Worm (Caenorhabditis elegans) whole organism, young adult: ENCODE data around the gene K06B4.15.

Source experiments
- B0261.1 ChIP-seq: sonication (generic microtip); optimal IDR thresholded peaks from 2 replicates; lab custom pipeline; 2016; ENCODE audit warnings: mild to moderate bottlenecking, missing genetic modification characterization, moderate library complexity, missing compliant biosample characterization
- B0336.3 ChIP-seq: fragments of 200-800 bp; sonication (Bioruptor generic); IDR thresholded peaks from 2 replicates; pipeline ENCODE4 v1.3.6; 2022; ENCODE audit warnings: missing genetic modification characterization, missing compliant biosample characterization
- D2030.7 ChIP-seq: fragments of 200-800 bp; sonication (Bioruptor generic); IDR thresholded peaks from 2 replicates; pipeline ENCODE4 v1.3.6; 2022; ENCODE audit warnings: missing genetic modification reagents, missing genetic modification characterization, missing compliant biosample characterization
- F22D6.2 ChIP-seq: sonication (generic microtip); optimal IDR thresholded peaks from 2 replicates; lab custom pipeline; 2016; ENCODE audit warnings: mild to moderate bottlenecking, missing genetic modification characterization, missing compliant biosample characterization
- F57A8.1 ChIP-seq: fragments of 200-800 bp; sonication (Bioruptor generic); optimal IDR thresholded peaks from 2 replicates; lab custom pipeline; 2018; ENCODE audit warnings: mild to moderate bottlenecking, missing genetic modification characterization, moderate library complexity, missing compliant biosample characterization
- K12H6.12 ChIP-seq: fragments of 200-800 bp; sonication (Bioruptor generic); optimal IDR thresholded peaks from 2 replicates; lab custom pipeline; 2018; ENCODE audit warnings: mild to moderate bottlenecking, missing genetic modification characterization, missing compliant biosample characterization
- Y67H2A.10 ChIP-seq: fragments of 200-800 bp; sonication (Bioruptor generic); conservative IDR thresholded peaks from 2 replicates; pipeline ENCODE4 v1.3.6; 2022; ENCODE audit warnings: missing genetic modification reagents, missing genetic modification characterization, missing compliant biosample characterization
- Y79H2A.3 ChIP-seq: fragments of 200-800 bp; sonication (Bioruptor generic); conservative IDR thresholded peaks from 2 replicates; pipeline ENCODE4 v1.3.6; 2022; ENCODE audit warnings: missing genetic modification reagents, missing genetic modification characterization, missing compliant biosample characterization
- ZK185.1 ChIP-seq: sonication (generic microtip); optimal IDR thresholded peaks from 2 replicates; lab custom pipeline; 2016; ENCODE audit warnings: mild to moderate bottlenecking, missing genetic modification characterization, missing compliant biosample characterization; ENCODE audit not compliant: poor library complexity, severe bottlenecking
- attf-3 ChIP-seq: fragments of 200-800 bp; sonication (Bioruptor generic); conservative IDR thresholded peaks from 2 replicates; pipeline ENCODE4 v1.3.6; 2022; ENCODE audit warnings: missing genetic modification reagents, missing genetic modification characterization, missing compliant biosample characterization
- attf-6 ChIP-seq: fragments of 200-800 bp; sonication (Bioruptor generic); IDR thresholded peaks from 2 replicates; pipeline ENCODE4 v1.3.6; 2022; ENCODE audit warnings: missing genetic modification reagents, missing genetic modification characterization, missing compliant biosample characterization
- bed-1 ChIP-seq: fragments of 200-800 bp; sonication (Bioruptor generic); IDR thresholded peaks from 2 replicates; pipeline ENCODE4 v1.3.6; 2022; ENCODE audit warnings: missing genetic modification reagents, missing genetic modification characterization, missing compliant biosample characterization
- ceh-91 ChIP-seq: fragments of 200-800 bp; sonication (Bioruptor generic); IDR thresholded peaks from 2 replicates; pipeline ENCODE4 v1.3.6; 2022; ENCODE audit warnings: missing genetic modification reagents, missing genetic modification characterization, missing compliant biosample characterization
- chd-7 ChIP-seq: sonication (generic microtip); optimal IDR thresholded peaks from 2 replicates; lab custom pipeline; 2016; ENCODE audit warnings: mild to moderate bottlenecking, missing genetic modification characterization, moderate library complexity, missing compliant biosample characterization
- dox-1 ChIP-seq: fragments of 200-800 bp; sonication (Bioruptor generic); IDR thresholded peaks from 2 replicates; pipeline ENCODE4 v1.3.6; 2022; ENCODE audit warnings: missing genetic modification reagents, missing genetic modification characterization, missing compliant biosample characterization
- dpff-1 ChIP-seq: sonication (generic microtip); optimal IDR thresholded peaks from 2 replicates; lab custom pipeline; 2017; ENCODE audit warnings: mild to moderate bottlenecking, missing genetic modification characterization, missing compliant biosample characterization
- egl-44 ChIP-seq: fragments of 200-800 bp; sonication (Bioruptor generic); IDR thresholded peaks from 2 replicates; pipeline ENCODE4 v1.3.6; 2022; ENCODE audit warnings: missing genetic modification reagents, missing genetic modification characterization, missing compliant biosample characterization
- hlh-26 ChIP-seq: fragments of 200-800 bp; sonication (Bioruptor generic); conservative IDR thresholded peaks from 2 replicates; pipeline ENCODE4 v1.3.6; 2022; ENCODE audit warnings: missing genetic modification reagents, missing genetic modification characterization, missing compliant biosample characterization
- hrde-1 ChIP-seq: sonication (generic microtip); optimal IDR thresholded peaks from 2 replicates; lab custom pipeline; 2016; ENCODE audit warnings: missing genetic modification characterization, mild to moderate bottlenecking, missing compliant biosample characterization, moderate library complexity, missing genotype, missing genetic modification reagents, borderline replicate concordance
- lin-54 ChIP-seq: fragments of 200-800 bp; sonication (Bioruptor generic); optimal IDR thresholded peaks from 2 replicates; lab custom pipeline; 2018; ENCODE audit warnings: mild to moderate bottlenecking, missing genetic modification characterization, missing compliant biosample characterization
- lsl-1 ChIP-seq: fragments of 200-800 bp; sonication (Bioruptor generic); optimal IDR thresholded peaks from 2 replicates; lab custom pipeline; 2018; ENCODE audit warnings: mild to moderate bottlenecking, missing genetic modification characterization, moderate library complexity, missing compliant biosample characterization
- madf-10 ChIP-seq: sonication (generic microtip); optimal IDR thresholded peaks from 2 replicates; lab custom pipeline; 2016; ENCODE audit warnings: mild to moderate bottlenecking, missing genetic modification characterization, missing compliant biosample characterization
- madf-6 ChIP-seq: fragments of 200-800 bp; sonication (Bioruptor generic); IDR thresholded peaks from 2 replicates; pipeline ENCODE4 v1.3.6; 2022; ENCODE audit warnings: missing genetic modification reagents, missing genetic modification characterization, missing compliant biosample characterization
- mel-28 ChIP-seq: sonication (generic microtip); optimal IDR thresholded peaks from 2 replicates; lab custom pipeline; 2016; ENCODE audit warnings: borderline replicate concordance, mild to moderate bottlenecking, missing genetic modification characterization, missing compliant biosample characterization
- mes-4 ChIP-seq: sonication (generic microtip); optimal IDR thresholded peaks from 2 replicates; lab custom pipeline; 2016; ENCODE audit warnings: missing genotype, missing genetic modification characterization, missing compliant biosample characterization
- nfya-2 ChIP-seq: fragments of 200-800 bp; sonication (Bioruptor generic); IDR thresholded peaks from 2 replicates; pipeline ENCODE4 v1.3.6; 2022; ENCODE audit warnings: missing genetic modification reagents, missing genetic modification characterization, missing compliant biosample characterization
- nfyb-1 ChIP-seq: fragments of 200-800 bp; sonication (Bioruptor generic); IDR thresholded peaks from 2 replicates; pipeline ENCODE4 v1.3.6; 2022; ENCODE audit warnings: missing genetic modification reagents, missing genetic modification characterization, missing compliant biosample characterization
- nhr-27 ChIP-seq: fragments of 200-800 bp; sonication (Bioruptor generic); optimal IDR thresholded peaks from 2 replicates; lab custom pipeline; 2018; ENCODE audit warnings: mild to moderate bottlenecking, missing genetic modification characterization, moderate library complexity, missing compliant biosample characterization
- nhr-90 ChIP-seq: sonication (generic microtip); optimal IDR thresholded peaks from 2 replicates; lab custom pipeline; 2016; ENCODE audit warnings: missing genotype, mild to moderate bottlenecking, missing genetic modification characterization, missing compliant biosample characterization
- pha-4 ChIP-seq: fragments of 150-350 bp; sonication (generic microtip); optimal IDR thresholded peaks from 2 replicates; lab custom pipeline; 2014; ENCODE audit warnings: missing biosample characterization, missing genetic modification reagents, missing genetic modification characterization
- rcor-1 ChIP-seq: fragments of 200-800 bp; sonication (Bioruptor generic); IDR thresholded peaks from 2 replicates; pipeline ENCODE4 v1.3.6; 2022; ENCODE audit warnings: missing genetic modification reagents, missing genetic modification characterization, missing compliant biosample characterization
- repo-1 ChIP-seq: sonication (generic microtip); optimal IDR thresholded peaks from 2 replicates; lab custom pipeline; 2017; ENCODE audit warnings: mild to moderate bottlenecking, missing genetic modification characterization, missing compliant biosample characterization
- snpc-3.4 ChIP-seq: sonication (generic microtip); optimal IDR thresholded peaks from 2 replicates; lab custom pipeline; 2017; ENCODE audit warnings: missing genetic modification characterization, mild to moderate bottlenecking, missing compliant biosample characterization, antibody characterized with exemption, moderate library complexity, missing genotype, missing genetic modification reagents
- somi-1 ChIP-seq: fragments of 200-800 bp; sonication (Bioruptor generic); optimal IDR thresholded peaks from 2 replicates; lab custom pipeline; 2018; ENCODE audit warnings: mild to moderate bottlenecking, missing genetic modification characterization, missing compliant biosample characterization
- sptf-2 ChIP-seq: fragments of 200-800 bp; sonication (Bioruptor generic); optimal IDR thresholded peaks from 2 replicates; lab custom pipeline; 2018; ENCODE audit warnings: mild to moderate bottlenecking, missing genetic modification characterization, missing compliant biosample characterization
- tlf-1 ChIP-seq: fragments of 200-800 bp; sonication (Bioruptor generic); optimal IDR thresholded peaks from 2 replicates; lab custom pipeline; 2018; ENCODE audit warnings: mild to moderate bottlenecking, missing genetic modification characterization, missing compliant biosample characterization
- unc-62 ChIP-seq: fragments of 150-350 bp; optimal IDR thresholded peaks from 2 replicates; lab custom pipeline; 2014; ENCODE audit warnings: missing biosample characterization, missing genetic modification reagents, missing genetic modification characterization
- xnd-1 ChIP-seq: sonication (generic microtip); optimal IDR thresholded peaks from 2 replicates; lab custom pipeline; 2016; ENCODE audit warnings: missing genotype, missing genetic modification reagents, missing genetic modification characterization, missing compliant biosample characterization
- ztf-3 ChIP-seq: fragments of 200-800 bp; sonication (Bioruptor generic); optimal IDR thresholded peaks from 2 replicates; lab custom pipeline; 2018; ENCODE audit warnings: mild to moderate bottlenecking, missing genetic modification characterization, missing compliant biosample characterization
- ztf-6 ChIP-seq: fragments of 200-800 bp; sonication (Bioruptor generic); IDR thresholded peaks from 2 replicates; pipeline ENCODE4 v1.3.6; 2022; ENCODE audit warnings: missing genetic modification reagents, missing genetic modification characterization, missing compliant biosample characterization

The K06B4.15 gene

ce11 chrV:15698099-15698498 is 27.9 kb downstream of the K06B4.15 start, which contains the start of gene srx-29:
srx-29 (minus strand) TSS chrV:15698199.
- TF ChIP-seq hrde-1 (no peak), F22D6.2 (tag; lab: Kevin White, UChicago) (no peak), nhr-27 (tag; lab: Kevin White, UChicago) (no peak), K12H6.12 (tag; lab: Kevin White, UChicago) (no peak), chd-7 (tag; lab: Kevin White, UChicago) (no peak), bed-1 (no peak), Y79H2A.3 (GFP tag; lab: Robert Waterston, UW) (no peak), ZK185.1 (tag; lab: Kevin White, UChicago) (no peak), unc-62 (GFP tag; lab: Kevin White, UChicago) (no peak), attf-3 (GFP tag; lab: Robert Waterston, UW) (no peak)

DNA sequence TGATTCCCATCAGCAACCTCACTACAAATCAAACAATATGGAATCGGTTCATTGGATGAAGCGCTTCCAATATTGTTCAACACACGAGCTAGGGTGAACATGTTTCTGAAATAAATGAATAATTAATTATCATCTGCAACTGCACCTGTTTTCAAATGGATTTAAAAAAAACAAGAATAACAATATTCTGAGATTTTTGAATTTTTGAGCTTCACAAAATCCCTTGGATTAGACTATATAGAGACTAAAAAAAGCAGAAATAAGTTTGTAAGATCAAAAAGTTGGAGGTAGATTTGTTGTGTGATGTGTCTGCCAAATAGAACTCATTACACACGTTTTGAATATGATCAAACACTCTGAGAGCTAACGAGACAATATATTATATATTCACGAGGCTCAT is 29.6 kb downstream of the K06B4.15 start, which contains the start of gene nhr-199:
Gene nhr-199 (minus strand): TSS at position 101 of the 400 bp plus-strand sequence.
- no peak for TF ChIP-seq lsl-1 (GFP tag; lab: Kevin White, UChicago)
- TF ChIP-seq dox-1 (GFP tag; lab: Robert Waterston, UW), result no peak
- no peak for TF ChIP-seq tlf-1 (GFP tag; lab: Kevin White, UChicago)
- no peak for TF ChIP-seq ztf-3 (GFP tag; lab: Kevin White, UChicago)
- TF ChIP-seq attf-6 (GFP tag; lab: Robert Waterston, UW), result no peak
- TF ChIP-seq bed-1, result no peak
- no peak for TF ChIP-seq snpc-3.4 (tag; lab: Kevin White, UChicago)
- TF ChIP-seq nhr-27 (tag; lab: Kevin White, UChicago), result no peak
- no peak for TF ChIP-seq hlh-26

ce11 chrV:15702263-15702662 is 32.0 kb downstream of the K06B4.15 start, which contains the start of gene nhr-53:
nhr-53 (minus strand) TSS chrV:15702363.
- TF ChIP-seq F57A8.1, result no peak
- no peak for TF ChIP-seq B0261.1 (tag; lab: Kevin White, UChicago)
- no peak for TF ChIP-seq nfya-2
- no peak for TF ChIP-seq nfyb-1 (GFP tag; lab: Robert Waterston, UW)
- no peak for TF ChIP-seq madf-10 (tag; lab: Kevin White, UChicago)
- TF ChIP-seq sptf-2 (GFP tag; lab: Kevin White, UChicago), result no peak

- TF ChIP-seq attf-3 (GFP tag; lab: Robert Waterston, UW) (no peak), rcor-1 (GFP tag; lab: Robert Waterston, UW) (no peak)
Observed at ce11 chrV:15704745-15705144, 34.5 kb downstream of the K06B4.15 start, which contains the start of gene twk-34. twk-34 (plus strand) TSS chrV:15704960.

ce11 chrV:15707982-15708381 is 37.7 kb downstream of the K06B4.15 start:
- TF ChIP-seq chd-7 (tag; lab: Kevin White, UChicago) (no peak), somi-1 (GFP tag; lab: Kevin White, UChicago) (peak; percentile 27)

ce11 chrV:15710401-15710800 is 40.2 kb downstream of the K06B4.15 start, which contains the start of gene Y6E2A.1:
Y6E2A.1 (minus strand) TSS chrV:15710501.
- TF ChIP-seq mel-28 (tag; lab: Kevin White, UChicago) (no peak), sptf-2 (GFP tag; lab: Kevin White, UChicago) (no peak), dpff-1 (no peak), xnd-1 (tag; lab: Kevin White, UChicago) (no peak), ztf-6 (GFP tag; lab: Robert Waterston, UW) (no peak), B0336.3 (GFP tag; lab: Robert Waterston, UW) (no peak), madf-6 (GFP tag; lab: Robert Waterston, UW) (no peak), mes-4 (tag; lab: Kevin White, UChicago) (no peak), repo-1 (tag; lab: Kevin White, UChicago) (no peak), ceh-91 (GFP tag; lab: Robert Waterston, UW) (no peak), D2030.7 (GFP tag; lab: Robert Waterston, UW) (no peak), egl-44 (GFP tag; lab: Robert Waterston, UW) (no peak), nhr-90 (tag; lab: Kevin White, UChicago) (no peak), pha-4 (tag; lab: Kevin White, UChicago) (no peak), rcor-1 (GFP tag; lab: Robert Waterston, UW) (no peak), Y67H2A.10 (GFP tag; lab: Robert Waterston, UW) (no peak), lin-54 (no peak)
